Fruit fly (Drosophila melanogaster) Kc167 (cell line): ENCODE data around the gene NK7.1.

ENCODE experiments used
- Myc ChIP-seq: fragments of >200 bp; optimal IDR thresholded peaks from 2 replicates; lab custom pipeline; 2017; ENCODE audit warnings: missing external identifiers
- Sin3A ChIP-seq: fragments of >200 bp; optimal IDR thresholded peaks from 2 replicates; lab custom pipeline; 2018; ENCODE audit warnings: missing external identifiers
- h ChIP-seq: fragments of >200 bp; optimal IDR thresholded peaks from 3 replicates; lab custom pipeline; 2018; ENCODE audit warnings: missing external identifiers
- insv ChIP-seq: fragments of >200 bp; optimal IDR thresholded peaks from 3 replicates; lab custom pipeline; 2018; ENCODE audit warnings: missing external identifiers
- psq ChIP-seq: fragments of >200 bp; optimal IDR thresholded peaks from 2 replicates; lab custom pipeline; 2017; ENCODE audit warnings: missing external identifiers
- ttk ChIP-seq: sonication (Bioruptor generic); optimal IDR thresholded peaks from 2 replicates; lab custom pipeline; 2017; ENCODE audit warnings: missing external identifiers

The NK7.1 gene

DNA sequence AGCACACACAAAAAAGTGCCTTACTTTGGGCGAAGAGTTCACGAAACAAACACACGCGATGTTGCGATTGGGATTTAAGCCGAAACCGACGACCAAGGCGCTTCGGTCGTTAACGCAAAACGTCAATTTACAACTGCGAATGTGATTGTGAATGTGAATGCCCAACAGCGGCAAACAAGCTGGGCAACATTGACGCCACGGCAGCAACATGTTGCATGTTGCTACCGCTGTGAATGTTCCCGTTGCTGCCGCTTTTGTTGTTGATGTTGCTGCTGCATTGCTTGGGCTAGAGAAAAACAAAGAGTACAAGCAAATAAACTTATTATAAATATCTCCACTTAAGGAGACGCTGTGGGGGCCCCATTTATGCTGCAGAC lies at the start of gene NK7.1:
TSS of gene NK7.1 (minus strand) at position 137 of the 377 bp plus-strand sequence.
- no peak for TF ChIP-seq psq (lab: Kevin White, UChicago)
- no peak for TF ChIP-seq Sin3A (lab: Kevin White, UChicago)
- no peak for TF ChIP-seq insv (lab: Kevin White, UChicago)
- no peak for TF ChIP-seq ttk
- TF ChIP-seq Myc (lab: Kevin White, UChicago) = no peak
- TF ChIP-seq h (lab: Kevin White, UChicago) = no peak

DNA sequence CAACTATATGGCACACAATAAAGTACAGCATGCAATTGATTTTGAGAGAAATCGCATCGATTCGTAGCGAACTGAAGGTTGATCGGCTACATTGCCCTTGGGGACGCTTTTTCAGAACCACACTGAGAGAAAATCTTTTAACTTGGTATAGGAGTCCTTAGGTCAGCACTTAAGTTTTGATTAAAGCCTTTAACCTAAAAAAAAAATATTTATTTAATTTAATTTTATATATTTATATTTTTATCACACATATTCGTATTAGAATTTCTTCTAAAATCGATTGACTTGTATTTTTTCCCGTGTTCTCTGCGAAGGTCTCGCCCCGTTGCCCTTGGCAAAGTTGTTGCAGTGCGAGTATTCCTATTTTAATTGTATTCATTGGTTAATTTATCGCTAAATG lies 49.1 kb upstream of the NK7.1 start:
- TF ChIP-seq Myc (lab: Kevin White, UChicago) (no peak), insv (lab: Kevin White, UChicago) (no peak)

DNA sequence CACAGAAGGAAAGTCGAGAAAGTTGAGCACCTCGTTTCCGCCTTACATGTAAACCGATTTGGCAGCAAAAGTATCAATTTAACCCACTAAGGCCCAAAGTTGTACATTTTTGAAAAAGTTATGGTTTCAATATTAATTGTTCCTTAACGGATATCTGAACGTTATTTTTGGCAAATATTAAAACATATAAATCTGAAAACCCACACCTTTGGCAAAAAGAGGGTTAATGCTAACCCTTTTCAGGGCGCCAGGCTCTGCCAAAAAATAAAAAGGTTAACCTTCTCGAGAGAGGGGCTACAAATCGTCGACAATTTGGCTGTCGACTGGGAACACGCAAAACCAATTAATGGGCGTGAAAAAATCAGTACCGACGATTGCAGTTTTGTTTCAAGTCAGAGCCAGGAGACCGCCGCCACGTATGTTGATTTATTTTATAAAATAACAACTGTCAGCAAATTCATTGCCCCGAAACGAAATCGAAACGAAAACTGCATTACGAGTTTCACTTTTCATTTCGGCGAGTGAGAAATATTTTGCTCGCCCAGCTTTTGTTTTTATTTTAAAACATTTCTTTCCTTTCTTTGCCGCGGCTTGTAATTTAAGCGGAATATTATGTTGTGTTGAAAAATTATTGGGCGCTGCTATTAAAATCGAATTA lies 46.8 kb upstream of the NK7.1 start:
- no peak for TF ChIP-seq ttk
- TF ChIP-seq psq (lab: Kevin White, UChicago) = no peak
- no peak for TF ChIP-seq insv (lab: Kevin White, UChicago)
- TF ChIP-seq h (lab: Kevin White, UChicago) = no peak
- TF ChIP-seq Myc (lab: Kevin White, UChicago) = no peak
- TF ChIP-seq Sin3A (lab: Kevin White, UChicago) = no peak

DNA sequence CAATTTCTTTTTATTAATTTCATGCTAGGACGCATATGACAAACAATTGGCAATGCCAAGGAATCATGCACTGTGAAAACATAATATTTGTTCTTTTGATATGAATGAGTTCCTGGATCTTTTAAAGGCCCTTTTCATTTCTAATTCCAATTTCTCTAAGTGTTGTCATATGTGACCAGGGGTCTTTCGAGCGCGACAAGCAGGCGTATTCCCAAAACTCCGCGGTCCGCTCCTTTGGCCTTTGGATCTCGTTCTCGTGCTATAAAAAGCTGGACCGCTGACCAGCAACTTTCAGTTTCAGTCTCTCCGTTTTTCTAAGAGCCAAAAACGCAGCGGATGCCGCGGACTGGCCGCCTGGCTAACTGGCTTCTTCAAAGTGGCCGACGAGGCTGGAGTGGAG lies 45.5 kb upstream of the NK7.1 start, which contains the start of gene natalisin:
TSS of gene natalisin (plus strand) at position 301 of the 400 bp plus-strand sequence.
- TF ChIP-seq Sin3A (lab: Kevin White, UChicago) = no peak

DNA sequence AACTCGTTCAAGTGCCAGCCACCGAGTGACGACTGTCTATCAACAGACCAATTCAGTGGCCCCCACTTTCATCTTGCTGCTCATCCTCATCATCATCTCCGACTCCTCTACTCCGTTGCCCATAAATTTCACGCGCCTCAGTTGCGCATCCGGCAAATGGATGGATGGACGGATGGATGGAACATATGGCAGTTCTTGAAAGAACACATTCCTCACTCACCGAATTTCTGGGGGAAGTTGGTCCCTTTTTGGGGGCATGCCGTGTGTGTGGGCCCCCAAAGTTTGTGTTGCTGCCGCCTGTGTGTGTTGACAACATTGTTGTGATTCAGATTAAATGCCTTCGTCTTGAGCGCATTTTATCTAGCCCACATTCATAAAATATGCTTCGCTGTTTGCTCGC lies 42.9 kb upstream of the NK7.1 start:
- no peak for TF ChIP-seq psq (lab: Kevin White, UChicago)
- TF ChIP-seq insv (lab: Kevin White, UChicago) = no peak
- TF ChIP-seq ttk = no peak
- TF ChIP-seq Myc (lab: Kevin White, UChicago) = no peak
- no peak for TF ChIP-seq h (lab: Kevin White, UChicago)
- TF ChIP-seq Sin3A (lab: Kevin White, UChicago) = no peak

DNA sequence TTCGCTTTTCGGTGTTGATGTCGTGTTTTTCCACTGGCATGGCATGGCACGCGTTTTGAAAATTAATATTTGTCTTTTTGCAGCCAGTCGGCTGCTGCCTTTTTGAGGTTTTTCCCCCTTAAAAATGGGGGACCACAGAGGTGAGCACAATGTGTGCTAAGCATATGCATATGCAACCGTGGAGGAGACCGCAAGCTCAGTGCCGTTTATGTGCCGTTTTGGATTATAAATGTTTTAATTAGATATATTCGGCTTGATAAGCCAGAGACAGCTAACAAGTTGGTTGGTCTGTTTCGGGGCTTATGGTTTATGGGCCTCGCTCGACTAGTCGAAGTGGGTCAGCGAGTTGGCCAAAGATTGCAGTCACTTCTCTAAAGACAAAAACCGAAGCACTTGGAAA lies 42.1 kb upstream of the NK7.1 start:
- no peak for TF ChIP-seq Sin3A (lab: Kevin White, UChicago)
- no peak for TF ChIP-seq psq (lab: Kevin White, UChicago)
- TF ChIP-seq h (lab: Kevin White, UChicago) = no peak
- TF ChIP-seq ttk = no peak
- no peak for TF ChIP-seq Myc (lab: Kevin White, UChicago)
- TF ChIP-seq insv (lab: Kevin White, UChicago) = no peak

DNA sequence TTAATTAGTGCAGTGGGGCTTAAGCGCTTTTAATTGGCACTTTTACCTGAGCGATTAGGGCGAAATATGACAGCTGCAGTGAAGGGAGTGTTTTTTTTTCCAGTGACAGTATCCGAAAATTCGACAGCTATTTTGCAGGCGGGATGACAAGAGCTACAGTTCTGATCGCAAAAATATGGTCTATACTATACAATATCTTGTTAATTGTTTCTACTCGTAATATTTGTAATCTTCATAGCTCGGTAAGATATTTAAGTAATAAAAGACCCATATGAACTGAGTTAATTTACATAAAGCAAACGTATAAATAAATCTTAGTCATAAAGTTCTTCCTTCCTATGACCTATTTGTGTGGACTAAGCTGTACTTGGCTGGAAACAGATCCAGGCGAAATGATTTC lies 41.6 kb upstream of the NK7.1 start:
- TF ChIP-seq ttk (no peak), insv (lab: Kevin White, UChicago) (no peak), Sin3A (lab: Kevin White, UChicago) (no peak), Myc (lab: Kevin White, UChicago) (no peak)

DNA sequence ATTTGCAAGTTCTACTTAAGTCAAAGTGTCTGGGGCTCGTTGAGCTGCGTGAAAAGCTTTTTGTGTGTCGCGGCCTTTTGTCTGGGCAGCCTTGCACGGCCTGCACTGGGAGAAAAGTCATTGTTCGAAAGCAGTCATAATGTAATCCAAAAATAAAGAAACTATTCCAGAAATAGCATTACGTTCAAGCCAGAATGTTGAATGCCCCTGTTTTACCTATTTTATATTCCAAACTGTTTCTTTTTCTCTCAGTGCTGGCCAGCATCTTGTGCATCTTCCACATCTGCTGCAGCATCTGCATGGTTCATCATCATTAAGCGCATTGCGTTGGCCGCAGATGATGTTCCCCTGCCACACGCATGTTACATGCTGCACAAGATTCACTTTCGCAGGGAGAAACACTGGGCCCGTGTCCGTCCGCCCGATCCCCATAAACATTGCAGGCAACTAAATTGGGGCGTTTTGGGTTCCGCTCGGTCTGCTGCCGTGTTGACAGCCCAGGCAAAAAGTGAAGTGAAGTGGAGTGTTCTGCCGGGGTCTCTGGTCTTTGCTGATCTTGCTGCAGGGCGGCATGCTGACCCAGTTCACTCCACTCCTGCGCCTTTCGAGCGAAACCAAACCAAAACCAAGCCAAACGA lies 40.8 kb upstream of the NK7.1 start:
- no peak for TF ChIP-seq psq (lab: Kevin White, UChicago)
- TF ChIP-seq h (lab: Kevin White, UChicago) = no peak
- TF ChIP-seq ttk = no peak
- TF ChIP-seq insv (lab: Kevin White, UChicago) = no peak
- no peak for TF ChIP-seq Myc (lab: Kevin White, UChicago)
- TF ChIP-seq Sin3A (lab: Kevin White, UChicago) = no peak

DNA sequence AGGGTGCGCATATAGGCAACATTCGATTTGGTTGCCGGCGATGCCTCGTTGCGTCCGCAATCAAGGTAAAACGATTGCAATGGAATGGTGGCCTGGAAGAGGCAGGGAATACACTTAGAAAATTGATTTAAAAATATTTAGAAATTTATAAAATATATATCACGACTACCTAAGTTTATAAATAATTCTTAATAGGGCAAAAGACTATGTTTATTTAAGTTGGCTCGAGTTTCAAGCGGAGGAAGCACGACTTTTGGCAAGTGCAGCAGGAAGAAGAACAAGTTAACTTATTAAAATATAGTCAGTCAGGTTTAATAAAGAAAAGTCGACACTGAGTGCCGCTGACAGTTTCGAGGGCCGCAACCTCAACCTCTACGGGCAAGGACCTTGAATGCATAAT lies 37.6 kb upstream of the NK7.1 start:
- TF ChIP-seq ttk (no peak), insv (lab: Kevin White, UChicago) (no peak), Sin3A (lab: Kevin White, UChicago) (no peak)

DNA sequence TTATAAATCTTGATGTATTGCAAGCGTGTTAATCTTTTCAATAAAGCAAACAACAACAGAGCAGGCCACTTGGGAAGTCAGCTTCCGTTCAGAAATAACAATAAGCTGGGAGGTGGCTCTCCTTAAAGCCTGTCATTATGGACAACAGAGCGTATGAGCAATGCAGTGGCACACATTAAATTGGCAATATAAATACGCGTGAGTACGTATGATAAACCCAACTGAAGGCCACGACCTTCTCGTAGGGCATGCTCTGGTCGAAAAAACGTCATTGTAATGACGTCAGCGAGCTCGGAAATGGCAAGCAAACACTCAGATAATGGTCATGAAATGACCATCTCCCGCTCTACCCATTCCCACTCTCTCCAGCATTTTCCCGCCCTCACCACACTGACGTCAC lies 33.9 kb upstream of the NK7.1 start:
- TF ChIP-seq Sin3A (lab: Kevin White, UChicago) = no peak
- TF ChIP-seq psq (lab: Kevin White, UChicago) = no peak
- TF ChIP-seq Myc (lab: Kevin White, UChicago) = no peak
- no peak for TF ChIP-seq h (lab: Kevin White, UChicago)
- TF ChIP-seq insv (lab: Kevin White, UChicago) = no peak
- no peak for TF ChIP-seq ttk

DNA sequence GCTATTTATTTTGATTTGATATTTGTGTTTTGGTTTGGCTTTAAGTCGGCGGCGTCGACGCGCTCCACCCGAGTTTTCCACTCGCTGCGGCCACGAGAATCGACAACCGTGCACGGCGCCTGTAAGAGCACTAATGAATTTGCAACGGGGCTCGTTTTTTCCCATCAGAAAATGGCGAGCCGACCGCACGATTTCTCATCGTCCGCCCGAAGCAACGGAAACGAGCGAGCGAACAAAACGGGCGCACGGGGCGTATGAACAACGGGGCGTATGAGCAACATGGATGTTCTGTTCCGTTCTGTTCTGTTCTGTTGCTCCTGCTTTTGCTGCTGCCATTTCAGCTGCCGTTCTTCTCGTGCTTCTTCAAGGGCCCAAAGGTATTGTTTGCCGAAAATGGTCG lies 32.6 kb upstream of the NK7.1 start:
- TF ChIP-seq Myc (lab: Kevin White, UChicago) (no peak), h (lab: Kevin White, UChicago) (no peak), insv (lab: Kevin White, UChicago) (no peak), Sin3A (lab: Kevin White, UChicago) (no peak), ttk (no peak), psq (lab: Kevin White, UChicago) (no peak)

DNA sequence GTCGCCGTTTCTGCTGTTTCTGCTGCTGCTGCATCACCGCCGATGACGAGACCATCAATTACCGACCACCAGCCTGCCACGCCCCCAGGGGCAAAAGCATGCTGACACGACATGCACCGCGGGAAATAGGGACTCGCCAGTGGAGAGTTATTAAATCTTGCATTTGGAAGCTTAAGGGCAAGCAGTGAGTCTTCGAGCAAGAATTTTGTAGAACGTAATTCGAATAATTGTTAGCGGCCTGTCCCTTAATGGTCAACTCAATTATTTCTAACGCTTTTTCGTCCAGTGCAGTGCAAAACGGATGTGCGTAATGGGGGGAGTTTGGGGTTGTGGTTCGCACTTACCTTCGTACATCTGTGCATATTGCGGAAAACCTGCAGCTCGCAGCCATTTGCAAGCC lies 26.6 kb upstream of the NK7.1 start:
- TF ChIP-seq Sin3A (lab: Kevin White, UChicago) = no peak
- TF ChIP-seq ttk = no peak
- no peak for TF ChIP-seq insv (lab: Kevin White, UChicago)
- no peak for TF ChIP-seq h (lab: Kevin White, UChicago)
- TF ChIP-seq Myc (lab: Kevin White, UChicago) = no peak
- TF ChIP-seq psq (lab: Kevin White, UChicago) = no peak
